Worm (Caenorhabditis elegans) whole organism, late embryonic: ENCODE measurements around the gene C02E7.10.

ENCODE experiments used
- K02D7.2 ChIP-seq: sonication (generic microtip); optimal IDR thresholded peaks from 2 replicates; lab custom pipeline; 2017; ENCODE audit warnings: mild to moderate bottlenecking, missing genetic modification characterization, missing compliant biosample characterization
- ama-1 ChIP-seq: fragments of 150-350 bp; optimal IDR thresholded peaks from 2 replicates; lab custom pipeline; 2014
- ceh-2 ChIP-seq: sonication (generic microtip); optimal IDR thresholded peaks from 2 replicates; lab custom pipeline; 2016; ENCODE audit warnings: missing genotype, missing genetic modification characterization, missing compliant biosample characterization
- ceh-45 ChIP-seq: fragments of 200-800 bp; sonication (Bioruptor generic); IDR thresholded peaks from 2 replicates; pipeline ENCODE4 v1.3.6; 2022; ENCODE audit warnings: missing genetic modification reagents, missing genetic modification characterization, missing compliant biosample characterization
- ceh-48 ChIP-seq: sonication (generic microtip); optimal IDR thresholded peaks from 2 replicates; lab custom pipeline; 2016; ENCODE audit warnings: missing genetic modification characterization, inconsistent platforms, missing compliant biosample characterization
- ceh-6 ChIP-seq: fragments of 200-800 bp; sonication (Bioruptor generic); optimal IDR thresholded peaks from 2 replicates; lab custom pipeline; 2018; ENCODE audit warnings: mild to moderate bottlenecking, missing genetic modification characterization, missing compliant biosample characterization
- elt-4 ChIP-seq: sonication (generic microtip); optimal IDR thresholded peaks from 2 replicates; lab custom pipeline; 2016; ENCODE audit warnings: missing genetic modification characterization, missing compliant biosample characterization
- fkh-10 ChIP-seq: fragments of 150-350 bp; optimal IDR thresholded peaks from 2 replicates; lab custom pipeline; 2014; ENCODE audit warnings: missing biosample characterization, missing genetic modification reagents, missing genetic modification characterization
- fkh-6 ChIP-seq: sonication (generic microtip); optimal IDR thresholded peaks from 2 replicates; lab custom pipeline; 2016; ENCODE audit warnings: missing genetic modification characterization, missing compliant biosample characterization
- hlh-13 ChIP-seq: fragments of 200-800 bp; sonication (Bioruptor generic); optimal IDR thresholded peaks from 2 replicates; lab custom pipeline; 2018; ENCODE audit warnings: mild to moderate bottlenecking, missing genetic modification characterization, missing compliant biosample characterization
- mec-3 ChIP-seq: sonication (generic microtip); optimal IDR thresholded peaks from 2 replicates; lab custom pipeline; 2016; ENCODE audit warnings: borderline replicate concordance, missing genetic modification characterization, missing compliant biosample characterization
- nhr-11 ChIP-seq: fragments of 150-350 bp; optimal IDR thresholded peaks from 2 replicates; lab custom pipeline; 2014; ENCODE audit warnings: missing biosample characterization, missing genetic modification characterization
- nhr-232 ChIP-seq: sonication (generic microtip); optimal IDR thresholded peaks from 2 replicates; lab custom pipeline; 2016; ENCODE audit warnings: missing genetic modification characterization, missing compliant biosample characterization
- pha-4 ChIP-seq: fragments of 150-350 bp; optimal IDR thresholded peaks from 2 replicates; lab custom pipeline; 2018; ENCODE audit warnings: missing biosample characterization, missing genetic modification reagents, missing genetic modification characterization

ce11 chrV:4918091-4918624, 14.7 kb downstream of the C02E7.10 start, which contains the start of gene C02E7.7:
- TF ChIP-seq fkh-10 (no peak), hlh-13 (GFP tag; lab: Kevin White, UChicago) (no peak), K02D7.2 (tag; lab: Kevin White, UChicago) (no peak), fkh-6 (tag; lab: Kevin White, UChicago) (no peak), nhr-232 (tag; lab: Kevin White, UChicago) (no peak), ceh-2 (tag; lab: Kevin White, UChicago) (no peak), ceh-45 (GFP tag; lab: Robert Waterston, UW) (no peak), ceh-48 (no peak), pha-4 (tag; lab: Kevin White, UChicago) (no peak), mec-3 (tag; lab: Kevin White, UChicago) (no peak), nhr-11 (tag; lab: Kevin White, UChicago) (no peak), ama-1 (peak; percentile 7), elt-4 (no peak), ceh-6 (no peak)
